Worm (Caenorhabditis elegans) whole organism, mixed stage, embryonic: ENCODE data around the gene clec-134.

Experiments used
- nhr-237 ChIP-seq: fragments of 150-350 bp; optimal IDR thresholded peaks from 2 replicates; lab custom pipeline; 2014; ENCODE audit warnings: missing biosample characterization, missing genetic modification characterization
- pha-4 ChIP-seq: fragments of 150-350 bp; optimal IDR thresholded peaks from 2 replicates; lab custom pipeline; 2018; ENCODE audit warnings: missing biosample characterization, missing genetic modification reagents, missing genetic modification characterization
- unc-120 ChIP-seq: sonication (generic microtip); optimal IDR thresholded peaks from 2 replicates; lab custom pipeline; 2017; ENCODE audit warnings: missing genetic modification characterization, missing compliant biosample characterization; ENCODE audit not compliant: poor library complexity, severe bottlenecking

ce11 chrII:3553453-3553852 lies 26.4 kb upstream of the clec-134 start, which contains the start of gene dnc-3:
- TF ChIP-seq unc-120 (no peak), nhr-237 (tag; lab: Kevin White, UChicago) (peak; percentile 5), pha-4 (tag; lab: Kevin White, UChicago) (no peak)
